Worm (Caenorhabditis elegans) whole organism, mixed stage, embryonic: ENCODE results near the gene Y44A6D.5.

ENCODE experiments used
- M03D4.4 ChIP-seq: sonication (generic microtip); optimal IDR thresholded peaks from 2 replicates; lab custom pipeline; 2017; ENCODE audit warnings: mild to moderate bottlenecking, missing genetic modification characterization, missing compliant biosample characterization
- bed-3 ChIP-seq: fragments of 200-800 bp; sonication (Bioruptor generic); optimal IDR thresholded peaks from 3 replicates; lab custom pipeline; 2018; ENCODE audit warnings: mild to moderate bottlenecking, missing genetic modification characterization, moderate library complexity, missing compliant biosample characterization
- blmp-1 ChIP-seq: fragments of 150-350 bp; optimal IDR thresholded peaks from 2 replicates; lab custom pipeline; 2014; ENCODE audit warnings: missing biosample characterization, missing genetic modification characterization
- ceh-39 ChIP-seq: fragments of 150-350 bp; optimal IDR thresholded peaks from 2 replicates; lab custom pipeline; 2014; ENCODE audit warnings: missing biosample characterization, missing genetic modification characterization
- ceh-83 ChIP-seq: fragments of 200-800 bp; sonication (Bioruptor generic); optimal IDR thresholded peaks from 2 replicates; lab custom pipeline; 2018; ENCODE audit warnings: mild to moderate bottlenecking, missing genetic modification characterization, missing compliant biosample characterization
- ces-1 ChIP-seq: fragments of 150-350 bp; optimal IDR thresholded peaks from 2 replicates; lab custom pipeline; 2014; ENCODE audit warnings: missing biosample characterization, missing genetic modification reagents, missing genetic modification characterization
- cnd-1 ChIP-seq: fragments of 200-800 bp; sonication (Bioruptor generic); optimal IDR thresholded peaks from 2 replicates; lab custom pipeline; 2018; ENCODE audit warnings: mild to moderate bottlenecking, missing genetic modification characterization, missing compliant biosample characterization
- drap-1 ChIP-seq: fragments of 200-800 bp; sonication (Bioruptor generic); optimal IDR thresholded peaks from 3 replicates; lab custom pipeline; 2018; ENCODE audit warnings: mild to moderate bottlenecking, missing genetic modification characterization, missing compliant biosample characterization
- elt-1 ChIP-seq: sonication (generic microtip); optimal IDR thresholded peaks from 2 replicates; lab custom pipeline; 2017; ENCODE audit warnings: missing genetic modification characterization, mild to moderate bottlenecking, missing compliant biosample characterization, antibody characterized with exemption, moderate library complexity, borderline replicate concordance; ENCODE audit not compliant: insufficient read depth
- elt-3 ChIP-seq: fragments of 150-350 bp; optimal IDR thresholded peaks from 2 replicates; lab custom pipeline; 2014; ENCODE audit warnings: missing biosample characterization, missing genetic modification characterization
- ham-2 ChIP-seq: fragments of 200-800 bp; sonication (Bioruptor generic); optimal IDR thresholded peaks from 2 replicates; lab custom pipeline; 2018; ENCODE audit warnings: mild to moderate bottlenecking, missing genetic modification characterization, missing compliant biosample characterization
- hlh-1 ChIP-seq: fragments of 150-350 bp; optimal IDR thresholded peaks from 2 replicates; lab custom pipeline; 2014; ENCODE audit warnings: missing biosample characterization, missing genetic modification reagents, missing genetic modification characterization
- lin-32 ChIP-seq: fragments of 200-800 bp; sonication (Bioruptor generic); optimal IDR thresholded peaks from 2 replicates; lab custom pipeline; 2018; ENCODE audit warnings: mild to moderate bottlenecking, missing genetic modification characterization, missing compliant biosample characterization
- mep-1 ChIP-seq: fragments of 150-350 bp; optimal IDR thresholded peaks from 2 replicates; lab custom pipeline; 2017; ENCODE audit warnings: missing biosample characterization, missing genetic modification reagents, missing genetic modification characterization, inconsistent platforms
- mls-2 ChIP-seq: sonication (generic microtip); optimal IDR thresholded peaks from 2 replicates; lab custom pipeline; 2016; ENCODE audit warnings: mild to moderate bottlenecking, missing genetic modification characterization, moderate library complexity, missing compliant biosample characterization
- nhr-2 ChIP-seq: fragments of 150-350 bp; optimal IDR thresholded peaks from 2 replicates; lab custom pipeline; 2014; ENCODE audit warnings: missing biosample characterization, missing genetic modification characterization
- nhr-237 ChIP-seq: fragments of 150-350 bp; optimal IDR thresholded peaks from 2 replicates; lab custom pipeline; 2014; ENCODE audit warnings: missing biosample characterization, missing genetic modification characterization
- nhr-28 ChIP-seq: fragments of 150-350 bp; optimal IDR thresholded peaks from 2 replicates; lab custom pipeline; 2014; ENCODE audit warnings: missing biosample characterization, missing genetic modification characterization
- nhr-76 ChIP-seq: sonication (generic microtip); optimal IDR thresholded peaks from 2 replicates; lab custom pipeline; 2017; ENCODE audit warnings: missing biosample characterization, missing genetic modification characterization
- pha-4 ChIP-seq: fragments of 150-350 bp; optimal IDR thresholded peaks from 2 replicates; lab custom pipeline; 2018; ENCODE audit warnings: missing biosample characterization, missing genetic modification reagents, missing genetic modification characterization
- sem-2 ChIP-seq: fragments of 200-800 bp; sonication (Bioruptor generic); optimal IDR thresholded peaks from 2 replicates; lab custom pipeline; 2018; ENCODE audit warnings: mild to moderate bottlenecking, missing genetic modification characterization, missing compliant biosample characterization
- snpc-4 ChIP-seq: fragments of 150-350 bp; optimal IDR thresholded peaks from 2 replicates; lab custom pipeline; 2014; ENCODE audit warnings: missing biosample characterization, missing genetic modification characterization
- sptf-1 ChIP-seq: sonication (generic microtip); optimal IDR thresholded peaks from 2 replicates; lab custom pipeline; 2017; ENCODE audit warnings: mild to moderate bottlenecking, missing genetic modification characterization, moderate library complexity, missing compliant biosample characterization
- tbx-8 ChIP-seq: fragments of 200-800 bp; sonication (Bioruptor generic); optimal IDR thresholded peaks from 2 replicates; lab custom pipeline; 2018; ENCODE audit warnings: mild to moderate bottlenecking, missing genetic modification characterization, moderate library complexity, missing compliant biosample characterization
- unc-62 ChIP-seq: fragments of 150-350 bp; optimal IDR thresholded peaks from 2 replicates; lab custom pipeline; 2014; ENCODE audit warnings: missing biosample characterization, missing genetic modification reagents, missing genetic modification characterization
- zip-8 ChIP-seq: fragments of 150-350 bp; optimal IDR thresholded peaks from 2 replicates; lab custom pipeline; 2014; ENCODE audit warnings: missing biosample characterization, missing genetic modification characterization

The Y44A6D.5 gene

DNA sequence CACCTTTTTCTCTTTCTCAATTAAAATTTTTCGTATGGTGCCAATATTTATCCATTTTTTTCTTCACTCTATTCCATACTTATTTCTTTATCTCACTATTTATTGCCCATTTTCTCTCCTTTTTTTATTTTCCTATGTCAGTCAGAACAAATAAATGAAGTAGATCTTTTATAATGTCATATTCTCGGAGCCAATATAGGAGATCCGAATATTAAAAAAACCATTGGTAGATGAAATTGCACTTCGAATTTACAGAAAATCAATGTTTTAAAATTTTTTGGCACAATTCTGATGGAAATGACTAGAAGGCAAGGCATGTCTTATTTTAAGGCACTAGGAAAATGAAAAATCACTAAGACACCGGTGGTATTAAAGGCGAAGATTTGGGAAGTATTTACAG, 12.2 kb downstream of the Y44A6D.5 start:
- TF ChIP-seq nhr-76 (tag; lab: Kevin White, UChicago) (no peak), mep-1 (tag; lab: Kevin White, UChicago) (no peak), elt-3 (tag; lab: Kevin White, UChicago) (no peak), tbx-8 (GFP tag; lab: Kevin White, UChicago) (no peak), ces-1 (no peak), elt-1 (no peak), ceh-83 (GFP tag; lab: Kevin White, UChicago) (no peak), hlh-1 (tag; lab: Kevin White, UChicago) (no peak)

DNA sequence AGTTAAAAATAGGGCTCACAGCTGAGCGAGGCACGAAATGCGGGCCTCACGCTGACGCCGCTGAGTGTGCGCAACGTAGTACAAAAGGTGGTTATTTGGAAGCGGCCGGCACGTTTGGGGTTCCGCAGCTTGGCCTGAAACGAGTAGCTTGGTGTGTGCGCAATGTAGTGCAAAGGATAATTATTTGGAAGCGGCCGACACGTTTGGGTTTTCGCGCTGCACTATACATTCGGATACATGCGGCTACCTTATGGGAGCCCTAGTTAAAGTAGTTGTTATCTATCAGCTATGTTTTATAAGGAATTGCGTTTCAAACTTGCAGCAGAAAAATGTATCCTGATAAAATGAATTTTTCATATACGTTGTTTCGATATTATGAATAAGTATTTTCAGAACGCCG, 12.8 kb downstream of the Y44A6D.5 start, which contains the start of gene Y44A6D.1:
Y44A6D.1 (minus strand) TSS at position 23 of the 400 bp plus-strand sequence.
- TF ChIP-seq mls-2 (no peak), ces-1 (no peak), sem-2 (GFP tag; lab: Kevin White, UChicago) (no peak), drap-1 (GFP tag; lab: Kevin White, UChicago) (peak; percentile 39)

DNA sequence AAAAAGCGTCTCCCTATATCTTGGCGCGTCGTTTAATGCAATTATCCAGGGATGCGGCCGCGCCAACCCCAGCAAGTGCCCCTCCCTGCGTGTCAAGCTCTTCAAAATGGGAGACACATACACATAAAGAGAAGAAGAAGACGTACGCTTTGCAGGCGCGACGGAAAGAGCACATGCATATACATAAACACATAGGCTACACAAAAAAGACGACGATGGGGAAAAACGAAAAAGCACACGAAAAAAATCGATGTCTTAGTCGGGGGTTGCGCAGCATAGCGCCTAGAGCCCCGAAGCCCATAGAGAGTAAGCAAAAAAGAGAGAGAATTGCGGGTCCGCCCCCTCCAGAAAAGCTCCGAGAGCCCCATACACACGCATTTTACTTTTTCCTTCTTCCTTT, 13.7 kb downstream of the Y44A6D.5 start, which contains the start of gene tpan-1:
tpan-1 (plus strand) TSS at position 398 of the 400 bp plus-strand sequence.
- TF ChIP-seq drap-1 (GFP tag; lab: Kevin White, UChicago) = peak; percentile 41
- TF ChIP-seq ces-1 = peak; percentile 88
- no peak for TF ChIP-seq lin-32 (GFP tag; lab: Kevin White, UChicago)

DNA sequence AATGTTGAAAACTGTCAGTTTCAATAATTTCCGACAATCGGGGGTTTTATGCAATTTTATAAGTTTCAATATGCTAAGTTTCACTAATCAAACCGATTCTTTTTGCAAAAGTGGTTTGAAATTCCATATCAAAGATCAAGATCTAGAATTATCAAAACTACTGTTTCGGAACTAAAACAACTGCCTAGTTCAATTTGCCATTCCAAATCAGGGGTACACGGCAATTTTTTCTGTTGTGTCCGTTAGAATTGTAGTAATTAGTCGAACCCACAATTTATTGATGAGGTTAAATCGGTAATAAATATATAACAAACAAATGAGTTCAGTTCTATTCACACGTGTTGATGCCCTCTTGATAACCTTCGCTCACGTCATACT, 17.0 kb downstream of the Y44A6D.5 start:
- no peak for TF ChIP-seq bed-3 (GFP tag; lab: Kevin White, UChicago)
- no peak for TF ChIP-seq ham-2 (GFP tag; lab: Kevin White, UChicago)
- no peak for TF ChIP-seq M03D4.4
- no peak for TF ChIP-seq mls-2
- TF ChIP-seq blmp-1 (tag; lab: Kevin White, UChicago) = no peak
- TF ChIP-seq zip-8 = no peak
- no peak for TF ChIP-seq ceh-83 (GFP tag; lab: Kevin White, UChicago)
- TF ChIP-seq elt-3 (tag; lab: Kevin White, UChicago) = no peak
- TF ChIP-seq drap-1 (GFP tag; lab: Kevin White, UChicago) = no peak
- no peak for TF ChIP-seq sem-2 (GFP tag; lab: Kevin White, UChicago)

DNA sequence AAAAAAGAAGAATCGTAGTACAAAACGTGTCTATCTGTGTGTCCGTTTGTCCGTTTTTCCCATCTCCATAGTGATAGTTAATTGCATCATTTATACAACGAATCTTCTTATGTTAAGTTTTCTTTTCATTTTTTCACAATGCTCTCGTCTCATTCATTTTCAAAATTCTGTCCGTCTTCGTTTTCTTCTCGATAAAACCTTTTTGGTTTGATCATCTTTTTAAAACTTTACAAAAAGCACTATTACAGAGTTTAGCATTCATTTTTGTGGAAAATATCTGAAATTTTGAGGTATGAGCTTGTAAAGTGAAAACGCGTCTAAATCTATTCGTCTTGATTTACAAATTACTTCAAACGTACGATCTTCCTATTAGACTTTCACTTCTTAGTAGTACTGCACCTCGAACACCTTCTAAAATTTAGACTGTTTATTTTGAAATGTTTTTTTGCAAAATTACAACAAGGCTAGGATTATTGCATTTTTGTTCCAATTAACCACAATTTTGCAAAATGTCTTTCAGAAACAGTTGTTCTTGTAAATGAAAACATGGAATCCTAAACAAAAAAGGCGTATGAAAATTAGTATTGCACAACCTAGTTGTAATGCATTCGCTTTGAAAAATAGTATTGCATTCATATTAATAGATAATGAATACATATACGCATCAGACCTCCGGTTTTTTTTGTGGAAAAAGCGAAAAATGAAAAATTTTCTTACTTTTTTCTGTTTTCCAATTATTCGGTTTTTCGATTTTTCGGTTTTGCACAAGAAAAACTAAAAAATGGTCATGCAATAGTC, 17.6 kb downstream of the Y44A6D.5 start:
- TF ChIP-seq elt-1 (no peak), nhr-28 (no peak), snpc-4 (no peak), pha-4 (tag; lab: Kevin White, UChicago) (no peak), sptf-1 (tag; lab: Kevin White, UChicago) (no peak)

DNA sequence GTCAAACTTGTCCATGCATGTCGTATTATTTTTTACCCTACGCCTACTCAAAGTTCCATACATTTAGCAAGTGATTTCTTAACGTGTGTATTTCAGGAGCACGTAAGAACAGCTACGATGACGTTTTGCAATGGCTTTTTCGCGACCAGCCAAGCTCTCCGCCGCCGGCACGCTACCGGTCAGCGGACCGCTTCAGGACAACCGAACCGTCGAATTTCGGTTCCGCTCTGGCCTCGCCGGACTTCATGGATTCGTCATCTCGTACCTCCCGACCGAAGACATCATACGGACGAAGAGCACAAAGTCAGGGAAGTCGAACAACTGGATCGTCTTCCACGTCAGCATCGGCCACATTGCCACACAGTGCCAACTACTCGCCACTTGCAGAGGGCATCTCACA, 19.2 kb downstream of the Y44A6D.5 start:
- TF ChIP-seq ces-1 = no peak
- no peak for TF ChIP-seq bed-3 (GFP tag; lab: Kevin White, UChicago)
- TF ChIP-seq ceh-39 (tag; lab: Kevin White, UChicago) = no peak
- no peak for TF ChIP-seq nhr-2 (tag; lab: Kevin White, UChicago)
- TF ChIP-seq blmp-1 (tag; lab: Kevin White, UChicago) = no peak
- TF ChIP-seq drap-1 (GFP tag; lab: Kevin White, UChicago) = no peak
- no peak for TF ChIP-seq M03D4.4
- no peak for TF ChIP-seq elt-3 (tag; lab: Kevin White, UChicago)
- no peak for TF ChIP-seq cnd-1 (tag; lab: Kevin White, UChicago)
- TF ChIP-seq unc-62 (GFP tag; lab: Kevin White, UChicago) = no peak
- no peak for TF ChIP-seq sptf-1 (tag; lab: Kevin White, UChicago)
- TF ChIP-seq nhr-237 (tag; lab: Kevin White, UChicago) = no peak
- TF ChIP-seq, all 35 proteins: peak for 0

DNA sequence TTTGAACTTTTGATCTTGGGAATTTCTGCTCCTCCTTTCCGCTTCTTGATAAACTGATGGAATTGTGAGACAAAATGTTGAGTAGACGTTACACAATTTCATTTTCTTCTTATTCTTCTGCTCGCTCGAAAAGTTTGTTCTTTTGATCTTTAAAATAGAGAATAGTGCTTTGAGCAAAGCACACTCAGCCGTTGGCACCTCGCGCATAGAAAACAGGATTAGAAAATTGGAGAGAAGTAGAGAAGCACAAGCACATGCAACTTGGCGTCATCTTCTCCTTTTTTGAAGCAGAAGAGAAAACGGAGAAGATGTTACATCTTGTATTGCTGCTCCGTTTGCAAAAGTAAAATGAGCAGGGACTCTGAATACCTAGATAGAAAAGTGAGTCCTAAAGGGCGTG, 20.6 kb downstream of the Y44A6D.5 start:
- TF ChIP-seq ceh-83 (GFP tag; lab: Kevin White, UChicago) = no peak
- TF ChIP-seq unc-62 (GFP tag; lab: Kevin White, UChicago) = peak; percentile 30
- no peak for TF ChIP-seq ceh-39 (tag; lab: Kevin White, UChicago)
- TF ChIP-seq ces-1 = peak; percentile 96
- TF ChIP-seq mep-1 (tag; lab: Kevin White, UChicago) = peak; percentile 33
- TF ChIP-seq nhr-28 = no peak
